Worm (Caenorhabditis elegans) whole organism, L1 larva: Measurements from ENCODE around the gene ddx-15.

Experiments
- egl-27 ChIP-seq, 2 experiments: fragments of 150-350 bp in 1 of 2; sonication (generic microtip); optimal IDR thresholded peaks; 3 replicates each; lab custom pipeline; 2017 to 2018; ENCODE audit warnings: missing biosample characterization in 2 of 2, missing genetic modification characterization in 2 of 2, missing genetic modification reagents in 2 of 2
- hlh-4 ChIP-seq: sonication (generic microtip); optimal IDR thresholded peaks from 2 replicates; lab custom pipeline; 2016; ENCODE audit warnings: mild to moderate bottlenecking, missing genetic modification characterization, missing compliant biosample characterization
- nhr-11 ChIP-seq: fragments of 150-350 bp; optimal IDR thresholded peaks from 2 replicates; lab custom pipeline; 2014; ENCODE audit warnings: missing biosample characterization, missing genetic modification characterization
- snpc-4 ChIP-seq: fragments of 150-350 bp; optimal IDR thresholded peaks from 2 replicates; lab custom pipeline; 2014; ENCODE audit warnings: missing biosample characterization, missing genetic modification characterization
- snu-23 ChIP-seq: sonication (generic microtip); optimal IDR thresholded peaks from 2 replicates; lab custom pipeline; 2016; ENCODE audit warnings: missing genetic modification characterization, missing compliant biosample characterization
- sptf-1 ChIP-seq: fragments of 150-350 bp; optimal IDR thresholded peaks from 2 replicates; lab custom pipeline; 2014; ENCODE audit warnings: missing biosample characterization, missing genetic modification characterization
- ztf-4 ChIP-seq: fragments of 150-350 bp; optimal IDR thresholded peaks from 2 replicates; lab custom pipeline; 2014; ENCODE audit warnings: missing biosample characterization, missing genetic modification characterization

- no peak for TF ChIP-seq nhr-11
- no peak for TF ChIP-seq sptf-1
- no peak for TF ChIP-seq snpc-4 (tag; lab: Kevin White, UChicago)
- no peak for TF ChIP-seq ztf-4 (tag; lab: Kevin White, UChicago)
- no peak for TF ChIP-seq hlh-4 (tag; lab: Kevin White, UChicago)
- TF ChIP-seq egl-27 (tag; optimal IDR thresholded peaks at IDR 0.05; lab: Kevin White, UChicago) = no peak
- TF ChIP-seq snu-23 (GFP tag; lab: Kevin White, UChicago) = no peak
Observed at ce11 chrIII:5611604-5612324, 20.2 kb upstream of the ddx-15 start, which contains the start of gene bas-1.
